Fruit fly (Drosophila melanogaster): Measurements from ENCODE around the gene CG6980.

DNA sequence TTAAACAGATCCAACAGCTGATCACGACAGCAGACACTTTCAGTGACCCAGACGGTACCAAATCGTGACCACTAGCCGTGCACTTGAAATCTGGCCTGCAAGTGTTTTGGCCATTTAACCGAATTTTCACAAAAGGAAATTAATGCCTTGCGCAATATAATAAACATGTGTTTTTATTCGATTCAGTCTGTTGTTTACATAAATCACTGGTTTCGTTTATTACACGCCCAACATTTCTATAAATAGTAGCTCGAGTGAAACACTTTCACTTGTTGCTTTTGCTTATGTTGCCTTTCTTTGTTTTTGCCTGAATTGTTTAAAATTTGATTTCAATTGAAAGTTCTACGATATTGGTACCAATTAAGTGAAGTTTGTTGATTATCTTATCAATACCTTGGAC is 5.0 kb downstream of the CG6980 start:
- TF ChIP-seq CG18262 (tag; optimal IDR thresholded peaks at IDR 0.05): no peak
- TF ChIP-seq Tbp (GFP tag; optimal IDR thresholded peaks at IDR 0.05): no peak
- TF ChIP-seq bsh (GFP tag; optimal IDR thresholded peaks at IDR 0.05): no peak
- no peak for TF ChIP-seq CG7786 (GFP tag; optimal IDR thresholded peaks at IDR 0.05)
- no peak for TF ChIP-seq sd (tag; optimal IDR thresholded peaks at IDR 0.05)

Measured in whole organism, embryonic.